Worm (Caenorhabditis elegans) whole organism, midembryonic: ENCODE results near the gene sptl-3.
A peak's percentile ranks its signal among the peaks of the same experiment; 100 is the strongest.

Experiments used
- T22C8.4 ChIP-seq: fragments of 200-800 bp; sonication (Bioruptor generic); IDR thresholded peaks from 2 replicates; pipeline ENCODE4 v1.3.6; 2022; ENCODE audit warnings: missing genetic modification characterization, missing compliant biosample characterization
- cog-1 ChIP-seq: sonication (generic microtip); optimal IDR thresholded peaks from 2 replicates; lab custom pipeline; 2016; ENCODE audit warnings: missing genetic modification characterization, missing compliant biosample characterization
- flt-1 ChIP-seq: fragments of 200-800 bp; sonication (Bioruptor generic); IDR thresholded peaks from 2 replicates; pipeline ENCODE4 v1.3.6; 2022; ENCODE audit warnings: missing genetic modification characterization, missing compliant biosample characterization
- klf-2 ChIP-seq: fragments of 200-800 bp; sonication (Bioruptor generic); conservative IDR thresholded peaks from 2 replicates; pipeline ENCODE4 v1.3.6; 2022; ENCODE audit warnings: missing genetic modification reagents, missing genetic modification characterization, missing compliant biosample characterization
- med-1 ChIP-seq: sonication (generic microtip); optimal IDR thresholded peaks from 2 replicates; lab custom pipeline; 2017; ENCODE audit warnings: missing genetic modification characterization, mild to moderate bottlenecking, missing compliant biosample characterization, antibody characterized with exemption, missing genetic modification reagents; ENCODE audit not compliant: insufficient read depth
- ref-1 ChIP-seq: fragments of 200-800 bp; sonication (Bioruptor generic); conservative IDR thresholded peaks from 2 replicates; pipeline ENCODE4 v1.3.6; 2022; ENCODE audit warnings: missing genetic modification reagents, missing genetic modification characterization, missing compliant biosample characterization
- tab-1 ChIP-seq: fragments of 200-800 bp; sonication (Bioruptor generic); IDR thresholded peaks from 2 replicates; pipeline ENCODE4 v1.3.6; 2022; ENCODE audit warnings: missing genetic modification characterization, missing compliant biosample characterization
- ztf-23 ChIP-seq: fragments of 200-800 bp; sonication (Bioruptor generic); IDR thresholded peaks from 2 replicates; pipeline ENCODE4 v1.3.6; 2022; ENCODE audit warnings: missing genetic modification reagents, missing genetic modification characterization, missing compliant biosample characterization
- ztf-29 ChIP-seq: fragments of 200-800 bp; sonication (Bioruptor generic); IDR thresholded peaks from 2 replicates; pipeline ENCODE4 v1.3.6; 2022; ENCODE audit warnings: missing genetic modification reagents, missing genetic modification characterization, missing compliant biosample characterization

The sptl-3 gene

ce11 chrV:13906166-13906565, 13.0 kb downstream of the sptl-3 start, which contains the start of gene stdh-1:
stdh-1 (plus strand) TSS chrV:13906492.
- TF ChIP-seq cog-1 (tag; lab: Kevin White, UChicago) (peak; percentile 20), ref-1 (GFP tag; lab: Robert Waterston, UW) (no peak)

ce11 chrV:13907557-13908104, 14.5 kb downstream of the sptl-3 start:
- no peak for TF ChIP-seq ztf-23
- no peak for TF ChIP-seq T22C8.4 (GFP tag; lab: Robert Waterston, UW)
- no peak for TF ChIP-seq ztf-29
- no peak for TF ChIP-seq flt-1 (GFP tag; lab: Robert Waterston, UW)
- no peak for TF ChIP-seq med-1 (GFP tag; lab: Kevin White, UChicago)
- no peak for TF ChIP-seq cog-1 (tag; lab: Kevin White, UChicago)
- TF ChIP-seq ref-1 (GFP tag; lab: Robert Waterston, UW): no peak
- TF ChIP-seq klf-2 (GFP tag; lab: Robert Waterston, UW): no peak
- no peak for TF ChIP-seq tab-1 (GFP tag; lab: Robert Waterston, UW)

- no peak for TF ChIP-seq klf-2 (GFP tag; lab: Robert Waterston, UW)
- no peak for TF ChIP-seq med-1 (GFP tag; lab: Kevin White, UChicago)
- TF ChIP-seq T22C8.4 (GFP tag; lab: Robert Waterston, UW): no peak
- no peak for TF ChIP-seq tab-1 (GFP tag; lab: Robert Waterston, UW)
- TF ChIP-seq ref-1 (GFP tag; lab: Robert Waterston, UW): no peak
- TF ChIP-seq ztf-23: no peak
- no peak for TF ChIP-seq flt-1 (GFP tag; lab: Robert Waterston, UW)
- TF ChIP-seq cog-1 (tag; lab: Kevin White, UChicago): no peak
- TF ChIP-seq ztf-29: no peak
These were observed 15.2 kb downstream of the sptl-3 start for ce11 chrV:13908120-13908915.

ce11 chrV:13908916-13909176, 15.7 kb downstream of the sptl-3 start, which contains the start of gene C06B3.6:
C06B3.6 (minus strand) TSS chrV:13908967.
- TF ChIP-seq med-1 (GFP tag; lab: Kevin White, UChicago) (no peak), cog-1 (tag; lab: Kevin White, UChicago) (no peak), klf-2 (GFP tag; lab: Robert Waterston, UW) (no peak), ref-1 (GFP tag; lab: Robert Waterston, UW) (no peak), ztf-29 (no peak), ztf-23 (no peak), T22C8.4 (GFP tag; lab: Robert Waterston, UW) (no peak), tab-1 (GFP tag; lab: Robert Waterston, UW) (no peak), flt-1 (GFP tag; lab: Robert Waterston, UW) (no peak)

- TF ChIP-seq ztf-29 (no peak), med-1 (GFP tag; lab: Kevin White, UChicago) (no peak), cog-1 (tag; lab: Kevin White, UChicago) (no peak), tab-1 (GFP tag; lab: Robert Waterston, UW) (no peak), ztf-23 (no peak), flt-1 (GFP tag; lab: Robert Waterston, UW) (no peak), ref-1 (GFP tag; lab: Robert Waterston, UW) (no peak), klf-2 (GFP tag; lab: Robert Waterston, UW) (no peak), T22C8.4 (GFP tag; lab: Robert Waterston, UW) (no peak)
These were observed 16.3 kb downstream of the sptl-3 start, which contains the start of gene C06B3.7 for ce11 chrV:13909400-13909799. C06B3.7 (plus strand) TSS chrV:13909686.

- no peak for TF ChIP-seq flt-1 (GFP tag; lab: Robert Waterston, UW)
- no peak for TF ChIP-seq ztf-29
- no peak for TF ChIP-seq ztf-23
- no peak for TF ChIP-seq tab-1 (GFP tag; lab: Robert Waterston, UW)
- TF ChIP-seq T22C8.4 (GFP tag; lab: Robert Waterston, UW): no peak
- no peak for TF ChIP-seq klf-2 (GFP tag; lab: Robert Waterston, UW)
- no peak for TF ChIP-seq med-1 (GFP tag; lab: Kevin White, UChicago)
These were observed 22.3 kb downstream of the sptl-3 start, which contains the start of gene gcy-32 for ce11 chrV:13915390-13915789. gcy-32 (minus strand) TSS chrV:13915490.

ce11 chrV:13916196-13916595, 23.1 kb downstream of the sptl-3 start, which contains the start of gene str-252:
str-252 (plus strand) TSS chrV:13916496.
- no peak for TF ChIP-seq med-1 (GFP tag; lab: Kevin White, UChicago)
- TF ChIP-seq tab-1 (GFP tag; lab: Robert Waterston, UW): no peak
- TF ChIP-seq klf-2 (GFP tag; lab: Robert Waterston, UW): no peak
- TF ChIP-seq ztf-23: no peak
- TF ChIP-seq T22C8.4 (GFP tag; lab: Robert Waterston, UW): no peak
- no peak for TF ChIP-seq ref-1 (GFP tag; lab: Robert Waterston, UW)
- no peak for TF ChIP-seq cog-1 (tag; lab: Kevin White, UChicago)
- no peak for TF ChIP-seq flt-1 (GFP tag; lab: Robert Waterston, UW)
- no peak for TF ChIP-seq ztf-29

ce11 chrV:13918341-13918740, 25.2 kb downstream of the sptl-3 start, which contains the start of gene str-250:
str-250 (plus strand) TSS chrV:13918641.
- TF ChIP-seq tab-1 (GFP tag; lab: Robert Waterston, UW): no peak
- no peak for TF ChIP-seq T22C8.4 (GFP tag; lab: Robert Waterston, UW)
- no peak for TF ChIP-seq med-1 (GFP tag; lab: Kevin White, UChicago)
- TF ChIP-seq ztf-29: no peak

ce11 chrV:13920730-13921129, 27.6 kb downstream of the sptl-3 start, which contains the start of gene srx-42:
srx-42 (plus strand) TSS chrV:13921030.
- no peak for TF ChIP-seq med-1 (GFP tag; lab: Kevin White, UChicago)
- TF ChIP-seq T22C8.4 (GFP tag; lab: Robert Waterston, UW): no peak
- no peak for TF ChIP-seq tab-1 (GFP tag; lab: Robert Waterston, UW)
- no peak for TF ChIP-seq klf-2 (GFP tag; lab: Robert Waterston, UW)
- no peak for TF ChIP-seq cog-1 (tag; lab: Kevin White, UChicago)
- TF ChIP-seq ztf-29: no peak
- no peak for TF ChIP-seq ref-1 (GFP tag; lab: Robert Waterston, UW)
- TF ChIP-seq ztf-23: no peak
- TF ChIP-seq flt-1 (GFP tag; lab: Robert Waterston, UW): no peak
